Worm (Caenorhabditis elegans): Measurements from ENCODE around the gene Y49F6B.6.

DNA sequence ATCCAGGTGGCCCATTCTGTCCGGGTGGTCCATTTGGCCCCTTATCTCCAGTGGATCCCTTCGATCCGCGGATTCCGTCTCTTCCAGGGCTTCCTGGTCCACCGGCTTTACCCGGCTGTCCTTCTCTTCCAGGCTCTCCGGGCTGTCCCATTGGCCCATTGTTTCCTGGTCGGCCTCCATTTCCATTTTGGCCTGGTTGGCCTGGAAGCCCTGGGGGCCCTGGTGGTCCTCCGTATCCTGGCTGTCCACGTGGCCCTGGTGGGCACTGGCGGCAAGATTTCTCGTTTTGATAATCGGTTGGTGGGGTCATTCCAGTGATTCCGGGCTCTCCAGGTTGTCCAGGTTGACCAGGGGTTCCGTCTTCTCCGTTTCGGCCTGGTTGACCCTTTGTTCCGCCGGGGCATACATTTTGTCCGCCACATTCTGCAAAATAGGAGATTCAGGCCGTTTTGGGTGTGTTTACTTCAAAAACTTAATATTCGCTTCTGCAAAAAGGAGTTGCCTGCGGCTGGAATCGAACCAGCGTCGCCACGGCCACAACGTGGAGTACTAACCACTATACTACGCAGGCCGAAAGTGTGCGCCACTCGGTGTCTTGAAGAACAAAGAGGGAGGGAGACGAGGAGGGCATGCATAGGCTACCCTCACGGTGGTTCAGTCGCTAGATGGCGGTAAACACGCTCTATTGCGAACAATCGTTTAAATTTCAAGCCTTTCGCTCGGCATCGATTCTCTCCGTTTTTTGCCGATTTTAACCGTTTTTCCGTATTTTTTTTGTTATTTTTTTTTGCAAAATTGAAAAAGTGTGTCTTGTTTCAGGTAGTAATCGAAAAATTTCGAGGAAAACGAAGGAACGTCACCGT is 48.3 kb downstream of the Y49F6B.6 start, which contains the start of gene W09G10.9:
- TF ChIP-seq tab-1 (GFP tag; IDR thresholded peaks at IDR 0.05) (peak; percentile 96), klf-2 (GFP tag; conservative IDR thresholded peaks at IDR 0.05) (peak; percentile 91), cog-1 (tag; optimal IDR thresholded peaks at IDR 0.05) (peak; percentile 4), ztf-23 (GFP tag; IDR thresholded peaks at IDR 0.05) (peak; percentile 93), flt-1 (GFP tag; IDR thresholded peaks at IDR 0.05) (peak; percentile 95), ref-1 (GFP tag; conservative IDR thresholded peaks at IDR 0.05) (peak; percentile 89), med-1 (GFP tag; optimal IDR thresholded peaks at IDR 0.05; ENCODE audit: insufficient read depth) (peak; percentile 43), T22C8.4 (GFP tag; IDR thresholded peaks at IDR 0.05) (peak; percentile 92)

Measured in whole organism, midembryonic.